Worm (Caenorhabditis elegans) whole organism, young adult: ENCODE data around the gene pyc-1.

ENCODE experiments used
- B0336.3 ChIP-seq: fragments of 200-800 bp; sonication (Bioruptor generic); IDR thresholded peaks from 2 replicates; pipeline ENCODE4 v1.3.6; 2022; ENCODE audit warnings: missing genetic modification characterization, missing compliant biosample characterization
- F10E7.11 ChIP-seq: sonication (generic microtip); optimal IDR thresholded peaks from 2 replicates; lab custom pipeline; 2017; ENCODE audit warnings: mild to moderate bottlenecking, missing genetic modification characterization, moderate library complexity, missing compliant biosample characterization
- F23B12.7 ChIP-seq: sonication (generic microtip); optimal IDR thresholded peaks from 2 replicates; lab custom pipeline; 2017; ENCODE audit warnings: missing genetic modification characterization, mild to moderate bottlenecking, missing compliant biosample characterization, antibody characterized with exemption, moderate library complexity; ENCODE audit not compliant: insufficient read depth
- F52B5.7 ChIP-seq: sonication (generic microtip); optimal IDR thresholded peaks from 2 replicates; lab custom pipeline; 2016; ENCODE audit warnings: mild to moderate bottlenecking, missing genetic modification characterization, missing compliant biosample characterization
- F57C9.4 ChIP-seq: sonication (generic microtip); optimal IDR thresholded peaks from 2 replicates; lab custom pipeline; 2017; ENCODE audit warnings: mild to moderate bottlenecking, missing genetic modification characterization, missing compliant biosample characterization
- T07F8.4 ChIP-seq: sonication (generic microtip); optimal IDR thresholded peaks from 2 replicates; lab custom pipeline; 2016; ENCODE audit warnings: mild to moderate bottlenecking, missing genetic modification characterization, moderate library complexity, missing compliant biosample characterization
- T26A5.8 ChIP-seq: sonication (generic microtip); optimal IDR thresholded peaks from 2 replicates; lab custom pipeline; 2016; ENCODE audit warnings: missing genetic modification characterization, missing compliant biosample characterization
- Y53G8AR.9 ChIP-seq: fragments of 200-800 bp; sonication (Bioruptor generic); conservative IDR thresholded peaks from 2 replicates; pipeline ENCODE4 v1.3.6; 2022; ENCODE audit warnings: missing genetic modification reagents, missing genetic modification characterization, missing compliant biosample characterization
- Y67H2A.10 ChIP-seq: fragments of 200-800 bp; sonication (Bioruptor generic); conservative IDR thresholded peaks from 2 replicates; pipeline ENCODE4 v1.3.6; 2022; ENCODE audit warnings: missing genetic modification reagents, missing genetic modification characterization, missing compliant biosample characterization
- Y95B8A.8 ChIP-seq: fragments of 200-800 bp; sonication (Bioruptor generic); IDR thresholded peaks from 2 replicates; pipeline ENCODE4 v1.3.6; 2022; ENCODE audit warnings: missing genetic modification reagents, missing genetic modification characterization, missing compliant biosample characterization
- ama-1 ChIP-seq, 3 experiments: fragments of 150-350 bp in 1 of 3; sonication (generic microtip) in 2 of 3; optimal IDR thresholded peaks; 2 replicates each; lab custom pipeline; 2014 to 2018; ENCODE audit warnings: missing biosample characterization in 2 of 3, missing genetic modification characterization in 2 of 3, missing genetic modification reagents in 2 of 3
- aptf-3 ChIP-seq: fragments of 200-800 bp; sonication (Bioruptor generic); IDR thresholded peaks from 2 replicates; pipeline ENCODE4 v1.3.6; 2022; ENCODE audit warnings: missing genetic modification characterization, missing compliant biosample characterization
- atf-7 ChIP-seq: sonication (generic microtip); optimal IDR thresholded peaks from 2 replicates; lab custom pipeline; 2017; ENCODE audit warnings: mild to moderate bottlenecking, missing genetic modification characterization, missing compliant biosample characterization
- bed-1 ChIP-seq: fragments of 200-800 bp; sonication (Bioruptor generic); IDR thresholded peaks from 2 replicates; pipeline ENCODE4 v1.3.6; 2022; ENCODE audit warnings: missing genetic modification reagents, missing genetic modification characterization, missing compliant biosample characterization
- ccch-3 ChIP-seq: fragments of 200-800 bp; sonication (Bioruptor generic); optimal IDR thresholded peaks from 2 replicates; lab custom pipeline; 2018; ENCODE audit warnings: mild to moderate bottlenecking, missing genetic modification characterization, missing compliant biosample characterization
- cebp-1 ChIP-seq, 2 experiments: fragments of 200-800 bp in 1 of 2; sonication (Bioruptor generic) in 1 of 2; sonication (generic microtip) in 1 of 2; IDR thresholded peaks in 1 of 2; optimal IDR thresholded peaks in 1 of 2; 2 replicates each; pipeline versions ENCODE4 v1.3.6 to Lab custom; 2017 to 2022; ENCODE audit warnings: missing compliant biosample characterization in 2 of 2, missing genetic modification characterization in 2 of 2, mild to moderate bottlenecking in 1 of 2, missing genetic modification reagents in 1 of 2, moderate library complexity in 1 of 2
- chd-7 ChIP-seq: sonication (generic microtip); optimal IDR thresholded peaks from 2 replicates; lab custom pipeline; 2016; ENCODE audit warnings: mild to moderate bottlenecking, missing genetic modification characterization, moderate library complexity, missing compliant biosample characterization
- egrh-3 ChIP-seq: fragments of 200-800 bp; sonication (Bioruptor generic); IDR thresholded peaks from 2 replicates; pipeline ENCODE4 v1.3.6; 2022; ENCODE audit warnings: missing genetic modification reagents, missing genetic modification characterization, missing compliant biosample characterization
- ekl-4 ChIP-seq: fragments of 200-800 bp; sonication (Bioruptor generic); IDR thresholded peaks from 2 replicates; pipeline ENCODE4 v1.3.6; 2022; ENCODE audit warnings: missing genetic modification reagents, missing genetic modification characterization, missing compliant biosample characterization
- hlh-26 ChIP-seq: fragments of 200-800 bp; sonication (Bioruptor generic); conservative IDR thresholded peaks from 2 replicates; pipeline ENCODE4 v1.3.6; 2022; ENCODE audit warnings: missing genetic modification reagents, missing genetic modification characterization, missing compliant biosample characterization
- hmg-1.2 ChIP-seq: fragments of 200-800 bp; sonication (Bioruptor generic); IDR thresholded peaks from 2 replicates; pipeline ENCODE4 v1.3.6; 2022; ENCODE audit warnings: missing genetic modification reagents, missing genetic modification characterization, missing compliant biosample characterization
- lag-1 ChIP-seq: fragments of 200-800 bp; sonication (Bioruptor generic); IDR thresholded peaks from 2 replicates; pipeline ENCODE4 v1.3.6; 2022; ENCODE audit warnings: missing genetic modification reagents, missing genetic modification characterization, missing compliant biosample characterization
- let-607 ChIP-seq, 2 experiments: fragments of 200-800 bp in 1 of 2; sonication (Bioruptor generic) in 1 of 2; sonication (generic microtip) in 1 of 2; optimal IDR thresholded peaks; 2 replicates each; lab custom pipeline; 2016 to 2018; ENCODE audit warnings: mild to moderate bottlenecking in 2 of 2, missing compliant biosample characterization in 2 of 2, missing genetic modification characterization in 2 of 2, moderate library complexity in 2 of 2, missing genotype in 1 of 2
- lin-26 ChIP-seq: fragments of 200-800 bp; sonication (Bioruptor generic); IDR thresholded peaks from 2 replicates; pipeline ENCODE4 v1.3.6; 2022; ENCODE audit warnings: missing genetic modification reagents, missing genetic modification characterization, missing compliant biosample characterization
- lin-35 ChIP-seq, 3 experiments: fragments of 150-350 bp in 2 of 3; sonication (generic microtip) in 1 of 3; optimal IDR thresholded peaks; 2 replicates each; lab custom pipeline; 2014 to 2018; ENCODE audit warnings: missing biosample characterization in 3 of 3, missing genetic modification characterization in 3 of 3, missing genetic modification reagents in 3 of 3
- lin-40 ChIP-seq: sonication (generic microtip); optimal IDR thresholded peaks from 2 replicates; lab custom pipeline; 2016; ENCODE audit warnings: missing genetic modification characterization, mild to moderate bottlenecking, missing compliant biosample characterization, missing genotype, missing genetic modification reagents
- lsl-1 ChIP-seq: fragments of 200-800 bp; sonication (Bioruptor generic); optimal IDR thresholded peaks from 2 replicates; lab custom pipeline; 2018; ENCODE audit warnings: mild to moderate bottlenecking, missing genetic modification characterization, moderate library complexity, missing compliant biosample characterization
- madf-10 ChIP-seq: sonication (generic microtip); optimal IDR thresholded peaks from 2 replicates; lab custom pipeline; 2016; ENCODE audit warnings: mild to moderate bottlenecking, missing genetic modification characterization, missing compliant biosample characterization
- mcd-1 ChIP-seq: fragments of 200-800 bp; sonication (Bioruptor generic); IDR thresholded peaks from 2 replicates; pipeline ENCODE4 v1.3.6; 2022; ENCODE audit warnings: missing genetic modification reagents, missing genetic modification characterization, missing compliant biosample characterization
- nfyb-1 ChIP-seq: fragments of 200-800 bp; sonication (Bioruptor generic); IDR thresholded peaks from 2 replicates; pipeline ENCODE4 v1.3.6; 2022; ENCODE audit warnings: missing genetic modification reagents, missing genetic modification characterization, missing compliant biosample characterization
- nhr-80 ChIP-seq: sonication (generic microtip); optimal IDR thresholded peaks from 2 replicates; lab custom pipeline; 2016; ENCODE audit warnings: missing genetic modification characterization, missing compliant biosample characterization
- nhr-90 ChIP-seq: sonication (generic microtip); optimal IDR thresholded peaks from 2 replicates; lab custom pipeline; 2016; ENCODE audit warnings: missing genotype, mild to moderate bottlenecking, missing genetic modification characterization, missing compliant biosample characterization
- rcor-1 ChIP-seq: fragments of 200-800 bp; sonication (Bioruptor generic); IDR thresholded peaks from 2 replicates; pipeline ENCODE4 v1.3.6; 2022; ENCODE audit warnings: missing genetic modification reagents, missing genetic modification characterization, missing compliant biosample characterization
- sdz-38 ChIP-seq: sonication (generic microtip); optimal IDR thresholded peaks from 2 replicates; lab custom pipeline; 2016; ENCODE audit warnings: missing genotype, missing genetic modification characterization, missing compliant biosample characterization
- snpc-1.1 ChIP-seq: sonication (generic microtip); optimal IDR thresholded peaks from 2 replicates; lab custom pipeline; 2017; ENCODE audit warnings: missing genetic modification characterization, mild to moderate bottlenecking, missing compliant biosample characterization, antibody characterized with exemption, moderate library complexity, missing genotype, missing genetic modification reagents; ENCODE audit not compliant: insufficient read depth
- snpc-3.4 ChIP-seq: sonication (generic microtip); optimal IDR thresholded peaks from 2 replicates; lab custom pipeline; 2017; ENCODE audit warnings: missing genetic modification characterization, mild to moderate bottlenecking, missing compliant biosample characterization, antibody characterized with exemption, moderate library complexity, missing genotype, missing genetic modification reagents
- snpc-4 ChIP-seq, 5 experiments: fragments of 150-350 bp in 1 of 5; sonication (generic microtip) in 4 of 5; optimal IDR thresholded peaks; 2 replicates each; lab custom pipeline; 2014 to 2018; ENCODE audit warnings: missing genetic modification characterization in 5 of 5, missing biosample characterization in 3 of 5, antibody characterized with exemption in 2 of 5, mild to moderate bottlenecking in 2 of 5, missing compliant biosample characterization in 2 of 5, missing genotype in 2 of 5, moderate library complexity in 2 of 5, missing genetic modification reagents in 1 of 5
- tbx-9 ChIP-seq: sonication (generic microtip); optimal IDR thresholded peaks from 2 replicates; lab custom pipeline; 2016; ENCODE audit warnings: borderline replicate concordance, missing genetic modification characterization, inconsistent platforms, missing compliant biosample characterization
- unc-130 ChIP-seq: sonication (generic microtip); optimal IDR thresholded peaks from 2 replicates; lab custom pipeline; 2016; ENCODE audit warnings: missing genetic modification reagents, missing genetic modification characterization, missing compliant biosample characterization
- unc-62 ChIP-seq: fragments of 150-350 bp; optimal IDR thresholded peaks from 2 replicates; lab custom pipeline; 2014; ENCODE audit warnings: missing biosample characterization, missing genetic modification reagents, missing genetic modification characterization
- ztf-18 ChIP-seq: sonication (generic microtip); optimal IDR thresholded peaks from 2 replicates; lab custom pipeline; 2016; ENCODE audit warnings: missing genotype, mild to moderate bottlenecking, missing genetic modification characterization, missing compliant biosample characterization
- ztf-26 ChIP-seq: sonication (generic microtip); optimal IDR thresholded peaks from 2 replicates; lab custom pipeline; 2017; ENCODE audit warnings: missing genetic modification characterization, missing compliant biosample characterization
- ztf-6 ChIP-seq: fragments of 200-800 bp; sonication (Bioruptor generic); IDR thresholded peaks from 2 replicates; pipeline ENCODE4 v1.3.6; 2022; ENCODE audit warnings: missing genetic modification reagents, missing genetic modification characterization, missing compliant biosample characterization

pyc-1 gene

ce11 chrV:11826967-11827366, 4.6 kb upstream of the pyc-1 start, which contains the start of the genes mpst-1 and D2023.6:
Gene mpst-1 (minus strand): TSS chrV:11827067.
Gene D2023.6 (plus strand): TSS chrV:11827354.
- peak; percentile 74; the same call in 1 of the 2 replicates for TF ChIP-seq hmg-1.2
- TF ChIP-seq Y67H2A.10 (GFP tag; lab: Robert Waterston, UW) = no peak

- TF ChIP-seq ztf-18 (tag; lab: Kevin White, UChicago) (no peak), lsl-1 (GFP tag; lab: Kevin White, UChicago) (no peak), F23B12.7 (tag; lab: Kevin White, UChicago) (no peak), lin-26 (no peak), egrh-3 (GFP tag; lab: Robert Waterston, UW) (no peak), tbx-9 (tag; lab: Kevin White, UChicago) (no peak), ccch-3 (GFP tag; lab: Kevin White, UChicago) (no peak), lag-1 (GFP tag; lab: Robert Waterston, UW) (no peak), ama-1 (optimal IDR thresholded peaks at IDR 0.05; lab: Kevin White, UChicago) (no peak), ama-1 (GFP tag; optimal IDR thresholded peaks at IDR 0.05; lab: Kevin White, UChicago) (no peak), bed-1 (GFP tag; lab: Robert Waterston, UW) (no peak), unc-62 (no peak), F57C9.4 (tag; lab: Kevin White, UChicago) (no peak), F52B5.7 (tag; lab: Kevin White, UChicago) (no peak), snpc-1.1 (no peak), nhr-90 (no peak), lin-35 (GFP tag; optimal IDR thresholded peaks at IDR 0.05; lab: Kevin White, UChicago) (no peak), unc-130 (GFP tag; lab: Kevin White, UChicago) (no peak), hlh-26 (GFP tag; lab: Robert Waterston, UW) (no peak), B0336.3 (GFP tag; lab: Robert Waterston, UW) (no peak)
Measured at ce11 chrV:11825662-11826061, 3.3 kb upstream of the pyc-1 start, which contains the start of gene D2023.4. Gene D2023.4 (minus strand): TSS chrV:11825762.

ce11 chrV:11823978-11824377, 1.6 kb upstream of the pyc-1 start:
- TF ChIP-seq atf-7 (tag; lab: Kevin White, UChicago) (peak; percentile 53), ekl-4 (peak; percentile 36; the same call in 1 of the 2 replicates), ztf-6 (GFP tag; lab: Robert Waterston, UW) (no peak), nfyb-1 (GFP tag; lab: Robert Waterston, UW) (peak; percentile 71), let-607 (tag; optimal IDR thresholded peaks at IDR 0.05; lab: Kevin White, UChicago) (peak in 1 of 2 experiments; percentile 50), snpc-3.4 (tag; lab: Kevin White, UChicago) (no peak), mcd-1 (GFP tag; lab: Robert Waterston, UW) (peak; percentile 43; the same call in 1 of the 2 replicates), sdz-38 (tag; lab: Kevin White, UChicago) (no peak), Y53G8AR.9 (GFP tag; lab: Robert Waterston, UW) (0 out of 2 replicates have a peak, but pooled peaks have one; percentile 39), madf-10 (tag; lab: Kevin White, UChicago) (peak; percentile 45), T26A5.8 (tag; lab: Kevin White, UChicago) (no peak), F10E7.11 (tag; lab: Kevin White, UChicago) (no peak), nhr-80 (peak; percentile 65), snpc-4 (GFP tag; optimal IDR thresholded peaks at IDR 0.05; lab: Kevin White, UChicago) (no peak), snpc-4 (tag; optimal IDR thresholded peaks at IDR 0.05; lab: Kevin White, UChicago) (peak in 2 of 4 experiments; percentile 17 to 22), rcor-1 (GFP tag; lab: Robert Waterston, UW) (0 out of 2 replicates have a peak, but pooled peaks have one; percentile 18), aptf-3 (GFP tag; lab: Robert Waterston, UW) (no peak), Y95B8A.8 (GFP tag; lab: Robert Waterston, UW) (peak; percentile 25; the same call in 1 of the 2 replicates), lin-26 (0 out of 2 replicates have a peak, but pooled peaks have one; percentile 17), cebp-1 (GFP tag; IDR thresholded peaks at IDR 0.05; lab: Robert Waterston, UW) (no peak), cebp-1 (tag; optimal IDR thresholded peaks at IDR 0.05; lab: Kevin White, UChicago) (peak; percentile 72), T07F8.4 (tag; lab: Kevin White, UChicago) (no peak), lin-40 (tag; lab: Kevin White, UChicago) (peak; percentile 57), B0336.3 (GFP tag; lab: Robert Waterston, UW) (peak; percentile 50; the same call in 1 of the 2 replicates), ztf-26 (peak; percentile 38), chd-7 (tag; lab: Kevin White, UChicago) (peak; percentile 59)
